Fruit fly (Drosophila melanogaster) whole organism, embryonic: ENCODE results near the gene CG44006.

Experiments
- Abd-B ChIP-seq: fragments of 200-800 bp; sonication (Bioruptor generic); optimal IDR thresholded peaks from 2 replicates; lab custom pipeline; 2018; ENCODE audit warnings: missing biosample characterization, mild to moderate bottlenecking, missing genetic modification characterization, moderate library complexity
- CG10321 ChIP-seq: fragments of 200-800 bp; sonication (Bioruptor generic); IDR thresholded peaks from 2 replicates; pipeline ENCODE4 v1.3.6; 2022; ENCODE audit warnings: missing biosample characterization, missing genetic modification characterization
- CG11456 ChIP-seq: fragments of 200-800 bp; sonication (Bioruptor generic); IDR thresholded peaks from 3 replicates; pipeline ENCODE4 v1.3.6; 2022; ENCODE audit warnings: missing biosample characterization, missing genetic modification characterization
- CG11695 ChIP-seq: fragments of 200-800 bp; sonication (Bioruptor generic); IDR thresholded peaks from 3 replicates; pipeline ENCODE4 v1.3.6; 2022; ENCODE audit warnings: missing biosample characterization, missing genetic modification characterization
- CG12104 ChIP-seq: fragments of 200-800 bp; sonication (Bioruptor generic); optimal IDR thresholded peaks from 3 replicates; lab custom pipeline; 2016; ENCODE audit warnings: missing biosample characterization, missing genetic modification characterization
- CG12744 ChIP-seq: fragments of 200-800 bp; sonication (Bioruptor generic); optimal IDR thresholded peaks from 2 replicates; lab custom pipeline; 2016; ENCODE audit warnings: missing biosample characterization, missing genetic modification characterization
- CG17361 ChIP-seq: fragments of 200-800 bp; sonication (Bioruptor generic); IDR thresholded peaks from 3 replicates; pipeline ENCODE4 v1.3.6; 2022; ENCODE audit warnings: missing biosample characterization, missing genetic modification characterization
- CG17802 ChIP-seq: fragments of 200-800 bp; sonication (Bioruptor generic); optimal IDR thresholded peaks from 2 replicates; lab custom pipeline; 2018; ENCODE audit warnings: missing biosample characterization, mild to moderate bottlenecking, missing genetic modification characterization, moderate library complexity
- CG1792 ChIP-seq: fragments of 200-800 bp; sonication (Bioruptor generic); optimal IDR thresholded peaks from 2 replicates; lab custom pipeline; 2016; ENCODE audit warnings: missing biosample characterization, missing genetic modification characterization
- CG18262 ChIP-seq: fragments of 200-800 bp; optimal IDR thresholded peaks from 3 replicates; lab custom pipeline; 2019; ENCODE audit warnings: missing biosample characterization, mild to moderate bottlenecking, missing genetic modification characterization, moderate library complexity
- CG1832 ChIP-seq: fragments of 200-800 bp; sonication (Bioruptor generic); optimal IDR thresholded peaks from 2 replicates; lab custom pipeline; 2017; ENCODE audit warnings: missing biosample characterization, mild to moderate bottlenecking, missing genetic modification characterization, inconsistent platforms
- CG34422 ChIP-seq: fragments of 200-800 bp; sonication (Bioruptor generic); IDR thresholded peaks from 3 replicates; pipeline ENCODE4 v1.3.6; 2022; ENCODE audit warnings: missing biosample characterization, missing genetic modification characterization
- CG4730 ChIP-seq: fragments of 200-800 bp; sonication (Bioruptor generic); IDR thresholded peaks from 2 replicates; pipeline ENCODE4 v1.3.6; 2022; ENCODE audit warnings: missing biosample characterization, missing genetic modification characterization
- CG7372 ChIP-seq: fragments of 200-800 bp; sonication (Bioruptor generic); IDR thresholded peaks from 2 replicates; pipeline ENCODE4 v1.3.6; 2022; ENCODE audit warnings: missing biosample characterization, missing genetic modification characterization
- CG7839 ChIP-seq: fragments of 200-800 bp; sonication (Bioruptor generic); optimal IDR thresholded peaks from 3 replicates; lab custom pipeline; 2018; ENCODE audit warnings: missing biosample characterization, mild to moderate bottlenecking, missing genetic modification characterization, moderate library complexity
- CG9727 ChIP-seq: fragments of 200-800 bp; sonication (Bioruptor generic); optimal IDR thresholded peaks from 3 replicates; lab custom pipeline; 2017; ENCODE audit warnings: missing biosample characterization, mild to moderate bottlenecking, missing genetic modification characterization
- CG9876 ChIP-seq: fragments of 200-800 bp; sonication (Bioruptor generic); optimal IDR thresholded peaks from 2 replicates; lab custom pipeline; 2016; ENCODE audit warnings: missing biosample characterization, missing genetic modification characterization
- CTCF ChIP-seq: fragments of 200-800 bp; sonication (Bioruptor generic); optimal IDR thresholded peaks from 2 replicates; lab custom pipeline; 2017; ENCODE audit warnings: missing biosample characterization, mild to moderate bottlenecking, missing genetic modification characterization, moderate library complexity
- Deaf1 ChIP-seq: fragments of 200-800 bp; optimal IDR thresholded peaks from 3 replicates; lab custom pipeline; 2019; ENCODE audit warnings: missing biosample characterization, mild to moderate bottlenecking, missing genetic modification characterization, moderate library complexity
- Ets65A ChIP-seq: fragments of 200-800 bp; sonication (Bioruptor generic); peaks from one replicate; lab custom pipeline; 2016; ENCODE audit warnings: missing biosample characterization, missing genetic modification characterization
- Med ChIP-seq: fragments of 200-800 bp; sonication (Bioruptor generic); peaks from one replicate; lab custom pipeline; 2016; ENCODE audit warnings: missing biosample characterization, missing genetic modification characterization, mild to moderate bottlenecking, inconsistent platforms, moderate library complexity
- Mrtf ChIP-seq: fragments of 200-800 bp; sonication (Bioruptor generic); IDR thresholded peaks from 3 replicates; pipeline ENCODE4 v1.3.6; 2022; ENCODE audit warnings: missing biosample characterization, missing genetic modification characterization
- Nf-YA ChIP-seq: fragments of 200-800 bp; sonication (Bioruptor generic); IDR thresholded peaks from 2 replicates; pipeline ENCODE4 v1.3.6; 2022; ENCODE audit warnings: missing biosample characterization, missing genetic modification characterization
- Six4 ChIP-seq: fragments of 200-800 bp; sonication (Bioruptor generic); optimal IDR thresholded peaks from 2 replicates; lab custom pipeline; 2016; ENCODE audit warnings: missing biosample characterization, missing genetic modification characterization
- ap ChIP-seq: fragments of 200-800 bp; sonication (Bioruptor generic); IDR thresholded peaks from 2 replicates; pipeline ENCODE4 v1.3.6; 2022; ENCODE audit warnings: missing biosample characterization, missing genetic modification characterization
- croc ChIP-seq: fragments of 200-800 bp; sonication (Bioruptor generic); conservative IDR thresholded peaks from 3 replicates; pipeline ENCODE4 v1.3.6; 2022; ENCODE audit warnings: missing biosample characterization, missing genetic modification characterization
- dati ChIP-seq: fragments of 200-800 bp; sonication (Bioruptor generic); IDR thresholded peaks from 2 replicates; pipeline ENCODE4 v1.3.6; 2022; ENCODE audit warnings: missing biosample characterization, missing genetic modification characterization
- eyg ChIP-seq: fragments of 200-800 bp; sonication (Bioruptor generic); optimal IDR thresholded peaks from 3 replicates; lab custom pipeline; 2016; ENCODE audit warnings: missing biosample characterization, missing genetic modification characterization
- fd96Cb ChIP-seq: fragments of 200-800 bp; sonication (Bioruptor generic); optimal IDR thresholded peaks from 2 replicates; lab custom pipeline; 2018; ENCODE audit warnings: missing biosample characterization, mild to moderate bottlenecking, missing genetic modification characterization, moderate library complexity
- gem ChIP-seq: fragments of 200-800 bp; sonication (Bioruptor generic); optimal IDR thresholded peaks from 2 replicates; lab custom pipeline; 2019; ENCODE audit warnings: missing biosample characterization, mild to moderate bottlenecking, missing genetic modification characterization, moderate library complexity
- jigr1 ChIP-seq: fragments of 200-800 bp; sonication (Bioruptor generic); IDR thresholded peaks from 3 replicates; pipeline ENCODE4 v1.3.6; 2022; ENCODE audit warnings: missing biosample characterization, missing genetic modification characterization
- nmo ChIP-seq: fragments of 200-800 bp; sonication (Bioruptor generic); optimal IDR thresholded peaks from 2 replicates; lab custom pipeline; 2018; ENCODE audit warnings: missing biosample characterization, mild to moderate bottlenecking, missing genetic modification characterization, moderate library complexity
- nom ChIP-seq: fragments of 200-800 bp; sonication (Bioruptor generic); optimal IDR thresholded peaks from 2 replicates; lab custom pipeline; 2017; ENCODE audit warnings: missing biosample characterization, missing genetic modification characterization, mild to moderate bottlenecking, moderate library complexity, missing genetic modification reagents
- sc ChIP-seq, 3 experiments: fragments of >200 bp in 2 of 3; fragments of 200-800 bp in 1 of 3; sonication (Bioruptor generic) in 1 of 3; optimal IDR thresholded peaks; 2 replicates in 2 of 3; 3 replicates in 1 of 3; lab custom pipeline; 2017; ENCODE audit warnings: mild to moderate bottlenecking in 1 of 3, missing biosample characterization in 1 of 3, missing genetic modification characterization in 1 of 3, missing genetic modification reagents in 1 of 3
- stwl ChIP-seq: fragments of 200-800 bp; sonication (Bioruptor generic); optimal IDR thresholded peaks from 3 replicates; lab custom pipeline; 2018; ENCODE audit warnings: missing biosample characterization, mild to moderate bottlenecking, missing genetic modification characterization, moderate library complexity
- zfh2 ChIP-seq: fragments of 200-800 bp; sonication (Bioruptor generic); optimal IDR thresholded peaks from 2 replicates; lab custom pipeline; 2016; ENCODE audit warnings: missing biosample characterization, missing genetic modification characterization

The CG44006 gene

dm6 chr3L:18083402-18083801 is 13.5 kb upstream of the CG44006 start:
- TF ChIP-seq CG17361 (GFP tag; lab: Robert Waterston, UW) (no peak), Mrtf (no peak), CTCF (GFP tag; lab: Kevin White, UChicago) (peak; percentile 90), stwl (tag; lab: Kevin White, UChicago) (peak; percentile 15), zfh2 (GFP tag; lab: Kevin White, UChicago) (no peak)

dm6 chr3L:18081957-18082356 is 12.0 kb upstream of the CG44006 start:
- TF ChIP-seq CG11695 (GFP tag; lab: Robert Waterston, UW) (no peak), gem (tag; lab: Kevin White, UChicago) (no peak), CG1792 (no peak), CG1832 (GFP tag; lab: Kevin White, UChicago) (no peak), CG10321 (GFP tag; lab: Robert Waterston, UW) (no peak), nmo (no peak), nom (peak; percentile 19), fd96Cb (tag; lab: Kevin White, UChicago) (no peak), Ets65A (GFP tag; lab: Kevin White, UChicago) (peak; percentile 11), CG12744 (GFP tag; lab: Kevin White, UChicago) (no peak), CG11456 (GFP tag; lab: Robert Waterston, UW) (peak; percentile 42; the same call in 1 of the 3 replicates), Deaf1 (tag; lab: Kevin White, UChicago) (peak; percentile 40), sc (optimal IDR thresholded peaks at IDR 0.05; lab: Kevin White, UChicago) (no peak), sc (GFP tag; optimal IDR thresholded peaks at IDR 0.05; lab: Kevin White, UChicago) (no peak), CG9727 (GFP tag; lab: Kevin White, UChicago) (no peak), CG34422 (GFP tag; lab: Robert Waterston, UW) (0 out of 3 replicates have a peak, but pooled peaks have one; percentile 18), jigr1 (0 out of 3 replicates have a peak, but pooled peaks have one; percentile 20), Med (GFP tag; lab: Kevin White, UChicago) (peak; percentile 34)

dm6 chr3L:18081494-18081893 is 11.5 kb upstream of the CG44006 start:
- TF ChIP-seq Six4 (GFP tag; lab: Kevin White, UChicago) (no peak), Nf-YA (GFP tag; lab: Robert Waterston, UW) (no peak), croc (GFP tag; lab: Robert Waterston, UW) (no peak), eyg (no peak), CG7839 (tag; lab: Kevin White, UChicago) (no peak), CG12104 (GFP tag; lab: Kevin White, UChicago) (no peak), dati (GFP tag; lab: Robert Waterston, UW) (no peak), CG17802 (tag; lab: Kevin White, UChicago) (no peak), Abd-B (GFP tag; lab: Kevin White, UChicago) (no peak), CG9876 (no peak), ap (GFP tag; lab: Robert Waterston, UW) (no peak), CG18262 (tag; lab: Kevin White, UChicago) (no peak), CG4730 (GFP tag; lab: Robert Waterston, UW) (no peak), CG7372 (no peak)
